Worm (Caenorhabditis elegans) whole organism, L3 larva: ENCODE results near the gene srab-21.

Experiments
- daf-12 ChIP-seq: fragments of 150-350 bp; optimal IDR thresholded peaks from 2 replicates; lab custom pipeline; 2014; ENCODE audit warnings: missing biosample characterization, missing genetic modification reagents, missing genetic modification characterization
- elt-2 ChIP-seq: sonication (generic microtip); optimal IDR thresholded peaks from 2 replicates; lab custom pipeline; 2016; ENCODE audit warnings: missing genetic modification reagents, mild to moderate bottlenecking, missing genetic modification characterization, missing compliant biosample characterization
- fkh-10 ChIP-seq: sonication (generic microtip); optimal IDR thresholded peaks from 2 replicates; lab custom pipeline; 2017; ENCODE audit warnings: missing biosample characterization, missing genetic modification reagents, missing genetic modification characterization
- fos-1 ChIP-seq: fragments of 150-350 bp; optimal IDR thresholded peaks from 2 replicates; lab custom pipeline; 2014; ENCODE audit warnings: missing biosample characterization, missing genetic modification characterization
- jun-1 ChIP-seq: fragments of 150-350 bp; optimal IDR thresholded peaks from 2 replicates; lab custom pipeline; 2014; ENCODE audit warnings: missing biosample characterization, missing genetic modification reagents, missing genetic modification characterization
- nhr-11 ChIP-seq: fragments of 150-350 bp; optimal IDR thresholded peaks from 2 replicates; lab custom pipeline; 2014; ENCODE audit warnings: missing biosample characterization, missing genetic modification characterization
- nhr-12 ChIP-seq: fragments of 150-350 bp; optimal IDR thresholded peaks from 2 replicates; lab custom pipeline; 2014; ENCODE audit warnings: missing biosample characterization, missing genetic modification characterization
- nhr-25 ChIP-seq: sonication (generic microtip); optimal IDR thresholded peaks from 2 replicates; lab custom pipeline; 2017; ENCODE audit warnings: missing biosample characterization, missing genetic modification characterization
- nhr-77 ChIP-seq: fragments of 150-350 bp; optimal IDR thresholded peaks from 2 replicates; lab custom pipeline; 2014; ENCODE audit warnings: missing biosample characterization, missing genetic modification characterization
- skn-1 ChIP-seq: fragments of 150-350 bp; optimal IDR thresholded peaks from 2 replicates; lab custom pipeline; 2014; ENCODE audit warnings: missing biosample characterization, missing genetic modification characterization
- unc-39 ChIP-seq: sonication (generic microtip); optimal IDR thresholded peaks from 4 replicates; lab custom pipeline; 2017; ENCODE audit warnings: missing biosample characterization, missing genetic modification characterization
- zag-1 ChIP-seq: fragments of 150-350 bp; optimal IDR thresholded peaks from 2 replicates; lab custom pipeline; 2014; ENCODE audit warnings: missing biosample characterization, missing genetic modification characterization

DNA sequence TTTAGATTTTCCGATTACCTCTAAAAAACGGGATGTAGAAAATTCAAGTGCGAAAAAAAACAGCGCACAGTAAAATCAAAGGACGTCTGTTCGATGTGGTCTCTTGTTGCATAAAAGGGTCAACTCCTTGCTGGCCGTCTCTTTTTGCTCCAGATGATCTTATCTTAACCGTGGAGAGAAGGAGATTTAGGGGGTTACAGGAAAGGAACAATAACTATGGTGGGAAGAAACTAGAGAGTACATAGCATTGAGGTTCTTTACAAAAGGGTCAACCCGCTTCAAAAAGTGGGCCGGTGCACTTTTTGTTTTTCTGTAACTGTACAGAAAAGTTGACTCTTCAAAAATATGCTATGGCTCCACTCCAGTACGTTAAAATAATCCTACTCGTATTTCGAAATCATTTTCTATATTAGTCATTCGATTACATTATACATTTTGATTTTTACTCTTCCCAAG lies 7.3 kb upstream of the srab-21 start, which contains the start of the genes T20D4.19 and srj-9:
- TF ChIP-seq jun-1 (tag; lab: Kevin White, UChicago) = no peak
- TF ChIP-seq skn-1 = no peak
- no peak for TF ChIP-seq nhr-11 (tag; lab: Kevin White, UChicago)
- TF ChIP-seq elt-2 (tag; lab: Kevin White, UChicago) = no peak
- TF ChIP-seq unc-39 (tag; lab: Kevin White, UChicago) = no peak
- TF ChIP-seq fos-1 (tag; lab: Kevin White, UChicago) = no peak
- TF ChIP-seq nhr-77 (tag; lab: Kevin White, UChicago) = no peak
- no peak for TF ChIP-seq nhr-25 (tag; lab: Kevin White, UChicago)
- TF ChIP-seq nhr-12 (tag; lab: Kevin White, UChicago) = no peak
- no peak for TF ChIP-seq fkh-10 (GFP tag; lab: Kevin White, UChicago)
- TF ChIP-seq zag-1 = no peak
- TF ChIP-seq daf-12 = no peak
